Fruit fly (Drosophila melanogaster): Measurements from ENCODE around the gene TTLL1A.
A peak's percentile ranks its signal among the peaks of the same experiment; 100 is the strongest.

DNA sequence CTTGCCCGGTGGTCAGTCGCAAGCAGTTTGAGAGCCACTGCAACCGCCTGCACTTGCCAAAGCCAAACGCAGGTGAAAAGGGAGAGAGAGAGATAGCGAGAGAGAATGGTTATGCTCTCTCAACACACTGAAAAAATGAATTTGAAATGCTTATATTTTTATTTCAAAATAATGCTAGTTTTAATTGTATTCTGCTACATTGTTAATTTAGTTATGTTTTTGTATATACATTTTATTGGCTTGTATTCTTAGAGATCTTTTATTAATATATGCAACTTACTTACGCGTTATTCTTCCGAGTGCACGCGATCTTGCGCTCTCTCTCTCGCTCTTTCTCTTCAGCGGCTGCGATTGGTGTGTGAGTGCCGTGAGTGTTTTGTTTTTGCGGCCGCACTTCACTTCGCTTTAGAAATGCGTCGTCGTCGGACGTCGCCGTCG is 23.9 kb downstream of the TTLL1A start:
- TF ChIP-seq lz (GFP tag; optimal IDR thresholded peaks at IDR 0.05) (peak; percentile 90), vri (GFP tag; optimal IDR thresholded peaks at IDR 0.05) (peak; percentile 31), Hr4 (GFP tag; optimal IDR thresholded peaks at IDR 0.05) (peak; percentile 97)

Measured in whole organism, prepupa.